Worm (Caenorhabditis elegans): ENCODE data around the gene spop-1.
"Not testable (repeated sequence)": the region's sequence is repeated elsewhere in the genome, so short reads cannot be mapped to it uniquely, and the experiment has no call there.

DNA sequence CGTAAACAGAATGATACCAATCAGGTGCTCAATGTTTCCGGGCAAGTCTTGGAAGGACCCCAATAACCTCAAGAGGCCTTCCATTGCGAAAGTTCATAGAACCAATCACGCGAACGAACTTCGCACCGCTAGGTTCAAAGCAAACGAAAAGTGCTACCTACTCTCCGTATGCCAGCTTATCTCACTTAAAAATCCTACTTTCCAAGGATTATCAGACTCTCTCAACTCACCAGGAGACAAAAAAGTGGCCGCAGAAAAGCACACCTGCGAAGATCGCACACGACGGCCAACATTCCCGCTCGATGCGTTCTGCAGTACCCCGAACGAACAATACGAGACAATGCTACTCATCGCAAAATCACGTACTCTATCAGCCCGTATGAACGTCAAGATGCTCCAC is 44.6 kb downstream of the spop-1 start, which contains the start of gene T16G12.12:
- TF ChIP-seq ces-1 (GFP tag; optimal IDR thresholded peaks at IDR 0.05); elt-3 (tag; optimal IDR thresholded peaks at IDR 0.05); rnt-1 (tag; optimal IDR thresholded peaks at IDR 0.05); hpl-2 (GFP tag; optimal IDR thresholded peaks at IDR 0.05); lin-39 (tag; optimal IDR thresholded peaks at IDR 0.05); zag-1 (tag; optimal IDR thresholded peaks at IDR 0.05); pag-3 (tag; optimal IDR thresholded peaks at IDR 0.05; ENCODE audit: borderline replicate concordance, insufficient read depth); fos-1 (tag; optimal IDR thresholded peaks at IDR 0.05); alr-1 (tag; optimal IDR thresholded peaks at IDR 0.05; ENCODE audit: borderline replicate concordance); ztf-11 (tag; optimal IDR thresholded peaks at IDR 0.05); nhr-28 (tag; optimal IDR thresholded peaks at IDR 0.05): not testable (repeated sequence)
